Worm (Caenorhabditis elegans) whole organism, L2 larva: ENCODE results near the gene fndc-1.

ENCODE experiments used
- C34F6.9 ChIP-seq: fragments of 150-350 bp; optimal IDR thresholded peaks from 2 replicates; lab custom pipeline; 2014; ENCODE audit warnings: missing biosample characterization, missing genetic modification characterization
- blmp-1 ChIP-seq: sonication (generic microtip); optimal IDR thresholded peaks from 2 replicates; lab custom pipeline; 2017; ENCODE audit warnings: missing genetic modification characterization, mild to moderate bottlenecking, missing compliant biosample characterization, antibody characterized with exemption, moderate library complexity; ENCODE audit not compliant: insufficient read depth
- egl-27 ChIP-seq: sonication (generic microtip); optimal IDR thresholded peaks from 3 replicates; lab custom pipeline; 2017; ENCODE audit warnings: missing biosample characterization, missing genetic modification reagents, missing genetic modification characterization
- fos-1 ChIP-seq: fragments of 150-350 bp; optimal IDR thresholded peaks from 2 replicates; lab custom pipeline; 2014; ENCODE audit warnings: missing biosample characterization, missing genetic modification characterization
- lin-13 ChIP-seq: fragments of 150-350 bp; optimal IDR thresholded peaks from 2 replicates; lab custom pipeline; 2014; ENCODE audit warnings: missing biosample characterization, missing genetic modification reagents, missing genetic modification characterization
- skn-1 ChIP-seq: sonication (generic microtip); optimal IDR thresholded peaks from 2 replicates; lab custom pipeline; 2017; ENCODE audit warnings: missing biosample characterization, missing genetic modification characterization
- unc-62 ChIP-seq: fragments of 150-350 bp; optimal IDR thresholded peaks from 2 replicates; lab custom pipeline; 2014; ENCODE audit warnings: missing biosample characterization, missing genetic modification reagents, missing genetic modification characterization

- no peak for TF ChIP-seq fos-1 (tag; lab: Kevin White, UChicago)
- no peak for TF ChIP-seq lin-13 (GFP tag; lab: Kevin White, UChicago)
- no peak for TF ChIP-seq unc-62 (GFP tag; lab: Kevin White, UChicago)
- TF ChIP-seq blmp-1 (tag; lab: Kevin White, UChicago): no peak
- TF ChIP-seq skn-1 (tag; lab: Kevin White, UChicago): no peak
- no peak for TF ChIP-seq C34F6.9 (tag; lab: Kevin White, UChicago)
- TF ChIP-seq egl-27 (tag; lab: Kevin White, UChicago): no peak
These were observed 44.1 kb upstream of the fndc-1 start for ce11 chrII:11281177-11281576.
